Fruit fly (Drosophila melanogaster) whole organism, embryonic: ENCODE results near the gene Boh1.

Experiments
- Adf1 ChIP-seq: fragments of 200-800 bp; sonication (Bioruptor generic); IDR thresholded peaks from 2 replicates; pipeline ENCODE4 v1.3.6; 2022; ENCODE audit warnings: missing biosample characterization, missing genetic modification characterization
- Antp ChIP-seq: fragments of 200-800 bp; sonication (Bioruptor generic); optimal IDR thresholded peaks from 3 replicates; lab custom pipeline; 2016; ENCODE audit warnings: missing biosample characterization, missing genetic modification characterization
- B-H1 ChIP-seq: fragments of 200-800 bp; sonication (Bioruptor generic); IDR thresholded peaks from 3 replicates; pipeline ENCODE4 v1.3.6; 2022; ENCODE audit warnings: missing biosample characterization, missing genetic modification characterization
- Bteb2 ChIP-seq: fragments of 200-800 bp; sonication (Bioruptor generic); optimal IDR thresholded peaks from 2 replicates; lab custom pipeline; 2016; ENCODE audit warnings: missing biosample characterization, missing genetic modification characterization
- CG10147 ChIP-seq: fragments of 200-800 bp; sonication (Bioruptor generic); optimal IDR thresholded peaks from 2 replicates; lab custom pipeline; 2019; ENCODE audit warnings: missing biosample characterization, mild to moderate bottlenecking, missing genetic modification characterization, moderate library complexity
- CG11504 ChIP-seq: fragments of 200-800 bp; sonication (Bioruptor generic); optimal IDR thresholded peaks from 3 replicates; lab custom pipeline; 2019; ENCODE audit warnings: missing biosample characterization, mild to moderate bottlenecking, missing genetic modification characterization, moderate library complexity
- CG11696 ChIP-seq: fragments of 200-800 bp; sonication (Bioruptor generic); IDR thresholded peaks from 2 replicates; pipeline ENCODE4 v1.3.6; 2022; ENCODE audit warnings: missing biosample characterization, missing genetic modification characterization
- CG12219 ChIP-seq: fragments of 200-800 bp; sonication (Bioruptor generic); optimal IDR thresholded peaks from 3 replicates; lab custom pipeline; 2018; ENCODE audit warnings: missing biosample characterization, mild to moderate bottlenecking, missing genetic modification characterization
- CG12769 ChIP-seq: fragments of 200-800 bp; sonication (Bioruptor generic); optimal IDR thresholded peaks from 2 replicates; lab custom pipeline; 2019; ENCODE audit warnings: missing biosample characterization, mild to moderate bottlenecking, missing genetic modification characterization, moderate library complexity
- CG13123 ChIP-seq: fragments of 200-800 bp; sonication (Bioruptor generic); optimal IDR thresholded peaks from 2 replicates; lab custom pipeline; 2016; ENCODE audit warnings: missing biosample characterization, missing genetic modification characterization
- CG13624 ChIP-seq: fragments of 200-800 bp; sonication (Bioruptor generic); optimal IDR thresholded peaks from 2 replicates; lab custom pipeline; 2016; ENCODE audit warnings: missing biosample characterization, missing genetic modification characterization
- CG14441 ChIP-seq: fragments of 200-800 bp; sonication (Bioruptor generic); IDR thresholded peaks from 2 replicates; pipeline ENCODE4 v1.3.6; 2022; ENCODE audit warnings: missing biosample characterization, missing genetic modification characterization
- CG15514 ChIP-seq: fragments of 200-800 bp; sonication (Bioruptor generic); optimal IDR thresholded peaks from 3 replicates; lab custom pipeline; 2017; ENCODE audit warnings: missing biosample characterization, missing genetic modification characterization, mild to moderate bottlenecking, moderate library complexity, missing genetic modification reagents
- CG1602 ChIP-seq: fragments of 200-800 bp; sonication (Bioruptor generic); optimal IDR thresholded peaks from 3 replicates; lab custom pipeline; 2016; ENCODE audit warnings: missing biosample characterization, missing genetic modification characterization
- CG16813 ChIP-seq: fragments of 200-800 bp; sonication (Bioruptor generic); IDR thresholded peaks from 3 replicates; pipeline ENCODE4 v1.3.6; 2022; ENCODE audit warnings: missing biosample characterization, missing genetic modification characterization; ENCODE audit not compliant: partially characterized antibody
- CG2129 ChIP-seq: fragments of 200-800 bp; sonication (Bioruptor generic); IDR thresholded peaks from 2 replicates; pipeline ENCODE4 v1.3.6; 2022; ENCODE audit warnings: missing biosample characterization, missing genetic modification characterization; ENCODE audit not compliant: partially characterized antibody
- CG2875 ChIP-seq: fragments of 200-800 bp; sonication (Bioruptor generic); optimal IDR thresholded peaks from 2 replicates; lab custom pipeline; 2017; ENCODE audit warnings: missing biosample characterization, mild to moderate bottlenecking, missing genetic modification characterization, missing genetic modification reagents
- CG3838 ChIP-seq: fragments of 200-800 bp; sonication (Bioruptor generic); optimal IDR thresholded peaks from 3 replicates; lab custom pipeline; 2016; ENCODE audit warnings: missing biosample characterization, missing genetic modification characterization
- CG3995 ChIP-seq: fragments of 200-800 bp; sonication (Bioruptor generic); optimal IDR thresholded peaks from 3 replicates; lab custom pipeline; 2016; ENCODE audit warnings: missing biosample characterization, missing genetic modification characterization
- CG4854 ChIP-seq: fragments of 200-800 bp; sonication (Bioruptor generic); optimal IDR thresholded peaks from 2 replicates; lab custom pipeline; 2016; ENCODE audit warnings: missing biosample characterization, missing genetic modification characterization, inconsistent platforms
- CG5245 ChIP-seq: fragments of 200-800 bp; sonication (Bioruptor generic); optimal IDR thresholded peaks from 3 replicates; lab custom pipeline; 2016; ENCODE audit warnings: missing biosample characterization, missing genetic modification characterization
- CG6813 ChIP-seq: fragments of 200-800 bp; sonication (Bioruptor generic); optimal IDR thresholded peaks from 2 replicates; lab custom pipeline; 2017; ENCODE audit warnings: missing biosample characterization, missing genetic modification characterization, mild to moderate bottlenecking, moderate library complexity, missing genetic modification reagents
- CG8281 ChIP-seq: fragments of 200-800 bp; sonication (Bioruptor generic); optimal IDR thresholded peaks from 2 replicates; lab custom pipeline; 2018; ENCODE audit warnings: missing biosample characterization, mild to moderate bottlenecking, missing genetic modification characterization, moderate library complexity
- CG8290 ChIP-seq, 3 experiments: fragments of 200-800 bp; sonication (Bioruptor generic); optimal IDR thresholded peaks; 2 replicates each; lab custom pipeline; 2016 to 2019; ENCODE audit warnings: missing biosample characterization in 3 of 3, missing genetic modification characterization in 3 of 3, mild to moderate bottlenecking in 2 of 3, moderate library complexity in 1 of 3
- CG9609 ChIP-seq: fragments of 200-800 bp; sonication (Bioruptor generic); optimal IDR thresholded peaks from 3 replicates; lab custom pipeline; 2016; ENCODE audit warnings: missing biosample characterization, missing genetic modification characterization
- Ets65A ChIP-seq: fragments of 200-800 bp; sonication (Bioruptor generic); peaks from one replicate; lab custom pipeline; 2016; ENCODE audit warnings: missing biosample characterization, missing genetic modification characterization
- Gug ChIP-seq: fragments of 200-800 bp; sonication (Bioruptor generic); IDR thresholded peaks from 4 replicates; pipeline ENCODE4 v1.3.6; 2022; ENCODE audit warnings: missing biosample characterization, missing genetic modification characterization
- HLH3B ChIP-seq: fragments of 200-800 bp; sonication (Bioruptor generic); IDR thresholded peaks from 2 replicates; pipeline ENCODE4 v1.3.6; 2022; ENCODE audit warnings: missing biosample characterization, missing genetic modification characterization
- Mad ChIP-seq: fragments of 200-800 bp; sonication (Bioruptor generic); optimal IDR thresholded peaks from 2 replicates; lab custom pipeline; 2016; ENCODE audit warnings: missing biosample characterization, missing genetic modification characterization
- NC2α ChIP-seq: fragments of 200-800 bp; sonication (Bioruptor generic); optimal IDR thresholded peaks from 2 replicates; lab custom pipeline; 2016; ENCODE audit warnings: missing biosample characterization, missing genetic modification characterization
- PHDP ChIP-seq: fragments of 200-800 bp; sonication (Bioruptor generic); optimal IDR thresholded peaks from 3 replicates; lab custom pipeline; 2018; ENCODE audit warnings: missing biosample characterization, mild to moderate bottlenecking, missing genetic modification characterization, moderate library complexity
- Ptx1 ChIP-seq: fragments of 200-800 bp; sonication (Bioruptor generic); IDR thresholded peaks from 2 replicates; pipeline ENCODE4 v1.3.6; 2022; ENCODE audit warnings: missing biosample characterization, missing genetic modification characterization
- Ssrp ChIP-seq: fragments of 200-800 bp; sonication (Bioruptor generic); optimal IDR thresholded peaks from 2 replicates; lab custom pipeline; 2018; ENCODE audit warnings: missing biosample characterization, mild to moderate bottlenecking, missing genetic modification characterization, moderate library complexity
- ase ChIP-seq: fragments of 200-800 bp; sonication (Bioruptor generic); IDR thresholded peaks from 3 replicates; pipeline ENCODE4 v1.3.6; 2022; ENCODE audit warnings: missing biosample characterization, missing genetic modification characterization
- bab2 ChIP-seq: fragments of 200-800 bp; sonication (Bioruptor generic); optimal IDR thresholded peaks from 2 replicates; lab custom pipeline; 2016; ENCODE audit warnings: missing biosample characterization, missing genetic modification characterization
- fd64A ChIP-seq: fragments of 200-800 bp; sonication (Bioruptor generic); optimal IDR thresholded peaks from 3 replicates; lab custom pipeline; 2018; ENCODE audit warnings: missing biosample characterization, mild to moderate bottlenecking, missing genetic modification characterization
- gsb-n ChIP-seq: fragments of 200-800 bp; sonication (Bioruptor generic); optimal IDR thresholded peaks from 3 replicates; lab custom pipeline; 2018; ENCODE audit warnings: missing biosample characterization, mild to moderate bottlenecking, missing genetic modification characterization
- insv ChIP-seq, 2 experiments: fragments of 200-800 bp; sonication (Bioruptor generic); optimal IDR thresholded peaks; 3 replicates each; lab custom pipeline; 2016 to 2018; ENCODE audit warnings: missing biosample characterization in 2 of 2, missing genetic modification characterization in 2 of 2
- mld ChIP-seq: fragments of 200-800 bp; sonication (Bioruptor generic); IDR thresholded peaks from 3 replicates; pipeline ENCODE4 v1.3.6; 2022; ENCODE audit warnings: missing biosample characterization, missing genetic modification characterization; ENCODE audit not compliant: partially characterized antibody
- nau ChIP-seq: fragments of 200-800 bp; sonication (Bioruptor generic); optimal IDR thresholded peaks from 3 replicates; lab custom pipeline; 2017; ENCODE audit warnings: missing biosample characterization, mild to moderate bottlenecking, missing genetic modification characterization, missing genetic modification reagents
- pfk ChIP-seq: fragments of 200-800 bp; sonication (Bioruptor generic); optimal IDR thresholded peaks from 2 replicates; lab custom pipeline; 2018; ENCODE audit warnings: missing biosample characterization, mild to moderate bottlenecking, missing genetic modification characterization, moderate library complexity
- phol ChIP-seq: fragments of 200-800 bp; sonication (Bioruptor generic); optimal IDR thresholded peaks from 3 replicates; lab custom pipeline; 2018; ENCODE audit warnings: missing biosample characterization, mild to moderate bottlenecking, missing genetic modification characterization, moderate library complexity
- sima ChIP-seq: fragments of 200-800 bp; sonication (Bioruptor generic); optimal IDR thresholded peaks from 2 replicates; lab custom pipeline; 2016; ENCODE audit warnings: missing biosample characterization, missing genetic modification characterization
- slbo ChIP-seq: fragments of 200-800 bp; sonication (Bioruptor generic); IDR thresholded peaks from 2 replicates; pipeline ENCODE4 v1.3.6; 2022; ENCODE audit warnings: missing biosample characterization, missing genetic modification characterization
- slou ChIP-seq: fragments of 200-800 bp; sonication (Bioruptor generic); optimal IDR thresholded peaks from 3 replicates; lab custom pipeline; 2016; ENCODE audit warnings: missing biosample characterization, missing genetic modification characterization
- so ChIP-seq: fragments of 200-800 bp; sonication (Bioruptor generic); IDR thresholded peaks from 3 replicates; pipeline ENCODE4 v1.3.6; 2022; ENCODE audit warnings: missing biosample characterization, missing genetic modification characterization
- trem ChIP-seq: fragments of 200-800 bp; optimal IDR thresholded peaks from 3 replicates; lab custom pipeline; 2019; ENCODE audit warnings: missing biosample characterization, mild to moderate bottlenecking, missing genetic modification characterization, moderate library complexity
- vnd ChIP-seq: fragments of 200-800 bp; sonication (Bioruptor generic); IDR thresholded peaks from 3 replicates; pipeline ENCODE4 v1.3.6; 2022; ENCODE audit warnings: missing biosample characterization, missing genetic modification characterization; ENCODE audit not compliant: partially characterized antibody

The Boh1 gene

DNA sequence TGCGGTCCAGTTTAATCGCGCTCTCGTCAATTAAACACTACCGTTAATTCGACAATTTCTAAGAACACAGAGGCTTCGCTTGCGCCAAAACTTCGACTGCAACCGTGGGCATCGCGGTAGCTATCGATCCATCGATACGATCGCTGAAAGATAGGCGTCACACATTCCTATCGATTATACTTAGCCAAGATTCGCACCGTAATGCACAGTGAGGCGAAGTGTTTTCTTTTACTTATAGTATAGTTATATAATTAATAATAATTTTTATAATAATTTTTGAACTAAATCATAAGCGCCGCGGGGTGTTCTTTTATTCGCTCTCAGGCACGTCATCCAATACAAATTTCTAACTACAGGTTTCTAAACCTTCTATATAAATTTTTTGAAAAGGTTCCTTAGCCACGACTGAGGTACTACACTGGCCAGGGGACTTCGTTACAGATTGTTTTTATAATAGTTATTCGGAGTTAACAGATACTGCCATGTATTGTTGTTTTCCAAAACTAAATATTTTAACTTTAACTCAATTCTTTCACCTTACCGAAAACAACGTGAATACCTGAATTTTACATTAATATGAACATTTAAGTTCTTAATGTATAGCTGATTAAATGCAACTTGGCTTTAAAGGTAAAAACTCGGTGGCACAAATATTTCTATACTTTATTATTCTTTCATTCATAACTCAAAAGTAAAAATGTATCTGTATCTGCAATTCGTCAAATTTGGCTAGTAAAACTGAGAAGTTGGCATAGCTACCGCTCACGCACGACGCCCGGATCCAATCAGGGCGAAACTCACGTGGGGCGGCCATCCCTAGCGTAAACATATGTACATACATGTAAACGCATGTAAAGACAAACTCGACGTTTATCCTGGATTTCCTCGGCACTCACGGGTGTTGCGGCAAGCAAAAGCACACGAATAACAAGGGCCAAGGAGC is 18.8 kb upstream of the Boh1 start, which contains the start of the genes NSD and BOD1 (continued):
- TF ChIP-seq phol (peak; percentile 63), CG2875 (GFP tag; lab: Kevin White, UChicago) (no peak), CG1602 (GFP tag; lab: Kevin White, UChicago) (peak; percentile 62), CG12769 (no peak), CG11504 (tag; lab: Kevin White, UChicago) (no peak), NC2α (GFP tag; lab: Kevin White, UChicago) (no peak), CG6813 (GFP tag; lab: Kevin White, UChicago) (peak; percentile 21), CG11696 (GFP tag; lab: Robert Waterston, UW) (no peak), Gug (peak; percentile 82), CG5245 (no peak), CG3838 (GFP tag; lab: Kevin White, UChicago) (no peak), CG13123 (GFP tag; lab: Kevin White, UChicago) (no peak), CG13624 (peak; percentile 28), CG10147 (peak; percentile 25), CG4854 (no peak), Antp (peak; percentile 24), PHDP (tag; lab: Kevin White, UChicago) (no peak), CG15514 (peak; percentile 64), CG8290 (GFP tag; optimal IDR thresholded peaks at IDR 0.05; lab: Kevin White, UChicago) (no peak), CG8290 (tag; optimal IDR thresholded peaks at IDR 0.05; lab: Kevin White, UChicago) (no peak), pfk (no peak), trem (tag; lab: Kevin White, UChicago) (peak; percentile 95), so (GFP tag; lab: Robert Waterston, UW) (no peak), Ptx1 (GFP tag; lab: Robert Waterston, UW) (peak; percentile 72), insv (GFP tag; optimal IDR thresholded peaks at IDR 0.05; lab: Kevin White, UChicago) (no peak), HLH3B (GFP tag; lab: Robert Waterston, UW) (peak; percentile 52; the same call in 1 of the 2 replicates), CG2129 (GFP tag; lab: Robert Waterston, UW) (peak; percentile 81), slbo (peak; percentile 92), CG14441 (GFP tag; lab: Robert Waterston, UW) (peak; percentile 69), CG9609 (peak; percentile 1), B-H1 (GFP tag; lab: Robert Waterston, UW) (peak; percentile 45; the same call in 2 of the 3 replicates), vnd (peak; percentile 94), CG12219 (GFP tag; lab: Kevin White, UChicago) (no peak), CG3995 (GFP tag; lab: Kevin White, UChicago) (no peak), CG8281 (no peak), Ssrp (tag; lab: Kevin White, UChicago) (peak; percentile 46), Bteb2 (no peak), nau (GFP tag; lab: Kevin White, UChicago) (no peak), bab2 (GFP tag; lab: Kevin White, UChicago) (no peak), Mad (GFP tag; lab: Kevin White, UChicago) (no peak), fd64A (GFP tag; lab: Kevin White, UChicago) (no peak), mld (GFP tag; lab: Robert Waterston, UW) (peak; percentile 95), sima (GFP tag; lab: Kevin White, UChicago) (no peak), gsb-n (tag; lab: Kevin White, UChicago) (no peak), Ets65A (GFP tag; lab: Kevin White, UChicago) (peak; percentile 80), CG16813 (GFP tag; lab: Robert Waterston, UW) (peak; percentile 95), Adf1 (GFP tag; lab: Robert Waterston, UW) (peak; percentile 36; the same call in 1 of the 2 replicates), ase (GFP tag; lab: Robert Waterston, UW) (peak; percentile 74), slou (GFP tag; lab: Kevin White, UChicago) (peak; percentile 42)
